Worm (Caenorhabditis elegans) whole organism, midembryonic: ENCODE data around the gene F23B12.1.

Experiments
- T22C8.4 ChIP-seq: fragments of 200-800 bp; sonication (Bioruptor generic); IDR thresholded peaks from 2 replicates; pipeline ENCODE4 v1.3.6; 2022; ENCODE audit warnings: missing genetic modification characterization, missing compliant biosample characterization
- cog-1 ChIP-seq: sonication (generic microtip); optimal IDR thresholded peaks from 2 replicates; lab custom pipeline; 2016; ENCODE audit warnings: missing genetic modification characterization, missing compliant biosample characterization
- flt-1 ChIP-seq: fragments of 200-800 bp; sonication (Bioruptor generic); IDR thresholded peaks from 2 replicates; pipeline ENCODE4 v1.3.6; 2022; ENCODE audit warnings: missing genetic modification characterization, missing compliant biosample characterization
- klf-2 ChIP-seq: fragments of 200-800 bp; sonication (Bioruptor generic); conservative IDR thresholded peaks from 2 replicates; pipeline ENCODE4 v1.3.6; 2022; ENCODE audit warnings: missing genetic modification reagents, missing genetic modification characterization, missing compliant biosample characterization
- med-1 ChIP-seq: sonication (generic microtip); optimal IDR thresholded peaks from 2 replicates; lab custom pipeline; 2017; ENCODE audit warnings: missing genetic modification characterization, mild to moderate bottlenecking, missing compliant biosample characterization, antibody characterized with exemption, missing genetic modification reagents; ENCODE audit not compliant: insufficient read depth
- ref-1 ChIP-seq: fragments of 200-800 bp; sonication (Bioruptor generic); conservative IDR thresholded peaks from 2 replicates; pipeline ENCODE4 v1.3.6; 2022; ENCODE audit warnings: missing genetic modification reagents, missing genetic modification characterization, missing compliant biosample characterization
- tab-1 ChIP-seq: fragments of 200-800 bp; sonication (Bioruptor generic); IDR thresholded peaks from 2 replicates; pipeline ENCODE4 v1.3.6; 2022; ENCODE audit warnings: missing genetic modification characterization, missing compliant biosample characterization
- ztf-23 ChIP-seq: fragments of 200-800 bp; sonication (Bioruptor generic); IDR thresholded peaks from 2 replicates; pipeline ENCODE4 v1.3.6; 2022; ENCODE audit warnings: missing genetic modification reagents, missing genetic modification characterization, missing compliant biosample characterization
- ztf-29 ChIP-seq: fragments of 200-800 bp; sonication (Bioruptor generic); IDR thresholded peaks from 2 replicates; pipeline ENCODE4 v1.3.6; 2022; ENCODE audit warnings: missing genetic modification reagents, missing genetic modification characterization, missing compliant biosample characterization

Gene F23B12.1

ce11 chrV:14428865-14429264 is at the start of gene F23B12.1:
Gene F23B12.1, plus strand, starts transcription at chrV:14429165.
- no peak for TF ChIP-seq ztf-29 (GFP tag; lab: Robert Waterston, UW)
- TF ChIP-seq med-1 (GFP tag; lab: Kevin White, UChicago): no peak
- no peak for TF ChIP-seq klf-2 (GFP tag; lab: Robert Waterston, UW)
- TF ChIP-seq flt-1 (GFP tag; lab: Robert Waterston, UW): no peak
- TF ChIP-seq cog-1 (tag; lab: Kevin White, UChicago): no peak

- TF ChIP-seq T22C8.4 (no peak), tab-1 (GFP tag; lab: Robert Waterston, UW) (no peak), ref-1 (no peak), cog-1 (tag; lab: Kevin White, UChicago) (no peak), ztf-29 (GFP tag; lab: Robert Waterston, UW) (no peak), ztf-23 (GFP tag; lab: Robert Waterston, UW) (no peak), klf-2 (GFP tag; lab: Robert Waterston, UW) (no peak)
Measured at ce11 chrV:14380242-14380641, 48.7 kb upstream of the F23B12.1 start.

- no peak for TF ChIP-seq ztf-23 (GFP tag; lab: Robert Waterston, UW)
- TF ChIP-seq ref-1: no peak
- TF ChIP-seq T22C8.4: no peak
- TF ChIP-seq med-1 (GFP tag; lab: Kevin White, UChicago): no peak
- no peak for TF ChIP-seq cog-1 (tag; lab: Kevin White, UChicago)
- no peak for TF ChIP-seq ztf-29 (GFP tag; lab: Robert Waterston, UW)
- TF ChIP-seq klf-2 (GFP tag; lab: Robert Waterston, UW): no peak
- no peak for TF ChIP-seq flt-1 (GFP tag; lab: Robert Waterston, UW)
- no peak for TF ChIP-seq tab-1 (GFP tag; lab: Robert Waterston, UW)
Measured at ce11 chrV:14391830-14392229, 37.1 kb upstream of the F23B12.1 start, which contains the start of gene C15H11.10. Gene C15H11.10, plus strand, starts transcription at chrV:14392130.

- no peak for TF ChIP-seq cog-1 (tag; lab: Kevin White, UChicago)
- TF ChIP-seq T22C8.4: no peak
- TF ChIP-seq ref-1: no peak
- no peak for TF ChIP-seq med-1 (GFP tag; lab: Kevin White, UChicago)
- TF ChIP-seq ztf-23 (GFP tag; lab: Robert Waterston, UW): no peak
- TF ChIP-seq flt-1 (GFP tag; lab: Robert Waterston, UW): no peak
- TF ChIP-seq ztf-29 (GFP tag; lab: Robert Waterston, UW): no peak
- TF ChIP-seq tab-1 (GFP tag; lab: Robert Waterston, UW): no peak
- TF ChIP-seq klf-2 (GFP tag; lab: Robert Waterston, UW): no peak
Measured at ce11 chrV:14393504-14393903, 35.5 kb upstream of the F23B12.1 start, which contains the start of gene C15H11.1. Gene C15H11.1, plus strand, starts transcription at chrV:14393804.

ce11 chrV:14394743-14395142 is 34.2 kb upstream of the F23B12.1 start, which contains the start of gene C15H11.13:
Gene C15H11.13, plus strand, starts transcription at chrV:14395043.
- TF ChIP-seq ztf-23 (GFP tag; lab: Robert Waterston, UW): no peak
- no peak for TF ChIP-seq med-1 (GFP tag; lab: Kevin White, UChicago)
- TF ChIP-seq klf-2 (GFP tag; lab: Robert Waterston, UW): no peak
- no peak for TF ChIP-seq ztf-29 (GFP tag; lab: Robert Waterston, UW)
- TF ChIP-seq ref-1: no peak
- TF ChIP-seq flt-1 (GFP tag; lab: Robert Waterston, UW): no peak

- TF ChIP-seq tab-1 (GFP tag; lab: Robert Waterston, UW) (no peak), T22C8.4 (no peak), ztf-23 (GFP tag; lab: Robert Waterston, UW) (no peak), cog-1 (tag; lab: Kevin White, UChicago) (no peak), ztf-29 (GFP tag; lab: Robert Waterston, UW) (no peak), flt-1 (GFP tag; lab: Robert Waterston, UW) (no peak), med-1 (GFP tag; lab: Kevin White, UChicago) (no peak), klf-2 (GFP tag; lab: Robert Waterston, UW) (no peak), ref-1 (no peak)
Measured at ce11 chrV:14396123-14396669, 32.8 kb upstream of the F23B12.1 start.

- TF ChIP-seq flt-1 (GFP tag; lab: Robert Waterston, UW): no peak
- TF ChIP-seq tab-1 (GFP tag; lab: Robert Waterston, UW): no peak
- TF ChIP-seq med-1 (GFP tag; lab: Kevin White, UChicago): no peak
- no peak for TF ChIP-seq ztf-29 (GFP tag; lab: Robert Waterston, UW)
- TF ChIP-seq ref-1: no peak
- TF ChIP-seq ztf-23 (GFP tag; lab: Robert Waterston, UW): no peak
- no peak for TF ChIP-seq T22C8.4
- TF ChIP-seq cog-1 (tag; lab: Kevin White, UChicago): no peak
- no peak for TF ChIP-seq klf-2 (GFP tag; lab: Robert Waterston, UW)
Measured at ce11 chrV:14405647-14406046, 23.3 kb upstream of the F23B12.1 start.

- no peak for TF ChIP-seq cog-1 (tag; lab: Kevin White, UChicago)
- TF ChIP-seq T22C8.4: no peak
- TF ChIP-seq ztf-29 (GFP tag; lab: Robert Waterston, UW): no peak
- no peak for TF ChIP-seq tab-1 (GFP tag; lab: Robert Waterston, UW)
- no peak for TF ChIP-seq flt-1 (GFP tag; lab: Robert Waterston, UW)
- no peak for TF ChIP-seq klf-2 (GFP tag; lab: Robert Waterston, UW)
- no peak for TF ChIP-seq ref-1
- TF ChIP-seq med-1 (GFP tag; lab: Kevin White, UChicago): no peak
- TF ChIP-seq ztf-23 (GFP tag; lab: Robert Waterston, UW): no peak
Measured at ce11 chrV:14408774-14409173, 20.2 kb upstream of the F23B12.1 start, which contains the start of gene gnrr-2. Gene gnrr-2, plus strand, starts transcription at chrV:14409074.

ce11 chrV:14409905-14410304 is 19.1 kb upstream of the F23B12.1 start:
- no peak for TF ChIP-seq med-1 (GFP tag; lab: Kevin White, UChicago)
- TF ChIP-seq tab-1 (GFP tag; lab: Robert Waterston, UW): no peak
- no peak for TF ChIP-seq cog-1 (tag; lab: Kevin White, UChicago)
- no peak for TF ChIP-seq klf-2 (GFP tag; lab: Robert Waterston, UW)
- TF ChIP-seq ref-1: no peak
- no peak for TF ChIP-seq ztf-29 (GFP tag; lab: Robert Waterston, UW)
- TF ChIP-seq flt-1 (GFP tag; lab: Robert Waterston, UW): no peak
- TF ChIP-seq T22C8.4: no peak
- no peak for TF ChIP-seq ztf-23 (GFP tag; lab: Robert Waterston, UW)
